Fruit fly (Drosophila melanogaster) whole organism, prepupa: Measurements from ENCODE around the gene CG13062.

Experiments
- CG11902 ChIP-seq: fragments of 200-800 bp; sonication (Bioruptor generic); optimal IDR thresholded peaks from 3 replicates; lab custom pipeline; 2016; ENCODE audit warnings: missing biosample characterization, missing genetic modification characterization
- Smox ChIP-seq: fragments of 200-800 bp; sonication (Bioruptor generic); optimal IDR thresholded peaks from 3 replicates; lab custom pipeline; 2016; ENCODE audit warnings: missing biosample characterization, missing genetic modification characterization

dm6 chr3L:16326657-16327056 is 12.6 kb downstream of the CG13062 start, which contains the start of the genes CG13040 and CG13039:
- TF ChIP-seq CG11902 (GFP tag; lab: Kevin White, UChicago) (no peak), Smox (GFP tag; lab: Kevin White, UChicago) (no peak)
